Fruit fly (Drosophila melanogaster) whole organism, embryonic: Measurements from ENCODE around the gene Qsox2.

Experiments used
- ATbp ChIP-seq: fragments of 200-800 bp; sonication (Bioruptor generic); optimal IDR thresholded peaks from 2 replicates; lab custom pipeline; 2017; ENCODE audit warnings: missing biosample characterization, mild to moderate bottlenecking, missing genetic modification characterization, missing genetic modification reagents
- Aef1 ChIP-seq: fragments of 200-800 bp; sonication (Bioruptor generic); IDR thresholded peaks from 3 replicates; pipeline ENCODE4 v1.3.6; 2022; ENCODE audit warnings: missing biosample characterization, missing genetic modification characterization
- CG10147 ChIP-seq: fragments of 200-800 bp; sonication (Bioruptor generic); optimal IDR thresholded peaks from 2 replicates; lab custom pipeline; 2019; ENCODE audit warnings: missing biosample characterization, mild to moderate bottlenecking, missing genetic modification characterization, moderate library complexity
- CG11398 ChIP-seq: fragments of 200-800 bp; sonication (Bioruptor generic); optimal IDR thresholded peaks from 2 replicates; lab custom pipeline; 2016; ENCODE audit warnings: missing biosample characterization, missing genetic modification characterization
- CG11456 ChIP-seq: fragments of 200-800 bp; sonication (Bioruptor generic); IDR thresholded peaks from 3 replicates; pipeline ENCODE4 v1.3.6; 2022; ENCODE audit warnings: missing biosample characterization, missing genetic modification characterization
- CG14860 ChIP-seq: fragments of 200-800 bp; sonication (Bioruptor generic); IDR thresholded peaks from 3 replicates; pipeline ENCODE4 v1.3.6; 2022; ENCODE audit warnings: missing biosample characterization, missing genetic modification characterization; ENCODE audit not compliant: partially characterized antibody
- CG15514 ChIP-seq: fragments of 200-800 bp; sonication (Bioruptor generic); optimal IDR thresholded peaks from 3 replicates; lab custom pipeline; 2017; ENCODE audit warnings: missing biosample characterization, missing genetic modification characterization, mild to moderate bottlenecking, moderate library complexity, missing genetic modification reagents
- CG1792 ChIP-seq: fragments of 200-800 bp; sonication (Bioruptor generic); optimal IDR thresholded peaks from 2 replicates; lab custom pipeline; 2016; ENCODE audit warnings: missing biosample characterization, missing genetic modification characterization
- CG1832 ChIP-seq: fragments of 200-800 bp; sonication (Bioruptor generic); optimal IDR thresholded peaks from 2 replicates; lab custom pipeline; 2017; ENCODE audit warnings: missing biosample characterization, mild to moderate bottlenecking, missing genetic modification characterization, inconsistent platforms
- CG18764 ChIP-seq: fragments of 200-800 bp; sonication (Bioruptor generic); optimal IDR thresholded peaks from 3 replicates; lab custom pipeline; 2016; ENCODE audit warnings: missing biosample characterization, missing genetic modification characterization
- CG3065 ChIP-seq: fragments of 200-800 bp; sonication (Bioruptor generic); optimal IDR thresholded peaks from 2 replicates; lab custom pipeline; 2016; ENCODE audit warnings: missing biosample characterization, missing genetic modification characterization
- CG3163 ChIP-seq: fragments of 200-800 bp; sonication (Bioruptor generic); optimal IDR thresholded peaks from 3 replicates; lab custom pipeline; 2016; ENCODE audit warnings: missing biosample characterization, missing genetic modification characterization
- CG32532 ChIP-seq: fragments of 200-800 bp; sonication (Bioruptor generic); IDR thresholded peaks from 2 replicates; pipeline ENCODE4 v1.3.6; 2022; ENCODE audit warnings: missing biosample characterization, missing genetic modification characterization
- CG3726 ChIP-seq: fragments of 200-800 bp; sonication (Bioruptor generic); IDR thresholded peaks from 3 replicates; pipeline ENCODE4, ENCODE4 v1.3.6; 2022; ENCODE audit warnings: missing biosample characterization, missing genetic modification characterization
- CG4854 ChIP-seq: fragments of 200-800 bp; sonication (Bioruptor generic); optimal IDR thresholded peaks from 2 replicates; lab custom pipeline; 2016; ENCODE audit warnings: missing biosample characterization, missing genetic modification characterization, inconsistent platforms
- CG6254 ChIP-seq: fragments of 200-800 bp; sonication (Bioruptor generic); optimal IDR thresholded peaks from 3 replicates; lab custom pipeline; 2017; ENCODE audit warnings: mild to moderate bottlenecking, missing biosample characterization, missing genetic modification reagents, missing genetic modification characterization
- CG6689 ChIP-seq: fragments of 200-800 bp; sonication (Bioruptor generic); IDR thresholded peaks from 2 replicates; pipeline ENCODE4 v1.3.6; 2022; ENCODE audit warnings: missing biosample characterization, missing genetic modification characterization
- CG7271 ChIP-seq: fragments of 200-800 bp; sonication (Bioruptor generic); optimal IDR thresholded peaks from 2 replicates; lab custom pipeline; 2018; ENCODE audit warnings: missing biosample characterization, mild to moderate bottlenecking, missing genetic modification characterization, moderate library complexity
- CG9727 ChIP-seq: fragments of 200-800 bp; sonication (Bioruptor generic); optimal IDR thresholded peaks from 3 replicates; lab custom pipeline; 2017; ENCODE audit warnings: missing biosample characterization, mild to moderate bottlenecking, missing genetic modification characterization
- Doc2 ChIP-seq: fragments of 200-800 bp; sonication (Bioruptor generic); IDR thresholded peaks from 2 replicates; pipeline ENCODE4 v1.3.6; 2022; ENCODE audit warnings: missing biosample characterization, missing genetic modification characterization
- Drgx ChIP-seq: fragments of 200-800 bp; sonication (Bioruptor generic); IDR thresholded peaks from 2 replicates; pipeline ENCODE4 v1.3.6; 2022; ENCODE audit warnings: missing biosample characterization, missing genetic modification characterization
- Ets97D ChIP-seq: fragments of 200-800 bp; sonication (Bioruptor generic); optimal IDR thresholded peaks from 3 replicates; lab custom pipeline; 2016; ENCODE audit warnings: missing biosample characterization, missing genetic modification characterization
- H15 ChIP-seq: fragments of 200-800 bp; sonication (Bioruptor generic); IDR thresholded peaks from 3 replicates; pipeline ENCODE4 v1.3.6; 2022; ENCODE audit warnings: missing biosample characterization, missing genetic modification characterization
- HLH3B ChIP-seq: fragments of 200-800 bp; sonication (Bioruptor generic); IDR thresholded peaks from 2 replicates; pipeline ENCODE4 v1.3.6; 2022; ENCODE audit warnings: missing biosample characterization, missing genetic modification characterization
- Hand ChIP-seq: fragments of 200-800 bp; sonication (Bioruptor generic); optimal IDR thresholded peaks from 2 replicates; lab custom pipeline; 2017; ENCODE audit warnings: mild to moderate bottlenecking, missing biosample characterization, missing genetic modification reagents, missing genetic modification characterization
- HmgD ChIP-seq: fragments of 200-800 bp; sonication (Bioruptor generic); optimal IDR thresholded peaks from 3 replicates; lab custom pipeline; 2016; ENCODE audit warnings: missing biosample characterization, missing genetic modification characterization
- Lim3 ChIP-seq: fragments of 200-800 bp; sonication (Bioruptor generic); IDR thresholded peaks from 2 replicates; pipeline ENCODE4 v1.3.6; 2022; ENCODE audit warnings: missing biosample characterization, missing genetic modification characterization
- MESR4 ChIP-seq: fragments of 200-800 bp; sonication (Bioruptor generic); optimal IDR thresholded peaks from 2 replicates; lab custom pipeline; 2018; ENCODE audit warnings: missing biosample characterization, mild to moderate bottlenecking, missing genetic modification characterization, moderate library complexity
- Mrtf ChIP-seq: fragments of 200-800 bp; sonication (Bioruptor generic); IDR thresholded peaks from 3 replicates; pipeline ENCODE4 v1.3.6; 2022; ENCODE audit warnings: missing biosample characterization, missing genetic modification characterization
- Neu2 ChIP-seq: fragments of 200-800 bp; sonication (Bioruptor generic); optimal IDR thresholded peaks from 3 replicates; lab custom pipeline; 2016; ENCODE audit warnings: missing biosample characterization, missing genetic modification characterization, borderline replicate concordance
- Nf-YB ChIP-seq: fragments of 200-800 bp; sonication (Bioruptor generic); optimal IDR thresholded peaks from 3 replicates; lab custom pipeline; 2019; ENCODE audit warnings: missing biosample characterization, mild to moderate bottlenecking, missing genetic modification characterization, moderate library complexity
- Ravus ChIP-seq: fragments of 200-800 bp; sonication (Bioruptor generic); IDR thresholded peaks from 2 replicates; pipeline ENCODE4 v1.3.6; 2022; ENCODE audit warnings: missing biosample characterization, missing genetic modification characterization
- Usf ChIP-seq: fragments of 200-800 bp; sonication (Bioruptor generic); optimal IDR thresholded peaks from 2 replicates; lab custom pipeline; 2017; ENCODE audit warnings: missing genotype, missing biosample characterization, missing genetic modification characterization
- Vsx1 ChIP-seq: fragments of 200-800 bp; sonication (Bioruptor generic); optimal IDR thresholded peaks from 2 replicates; lab custom pipeline; 2017; ENCODE audit warnings: missing biosample characterization, mild to moderate bottlenecking, missing genetic modification characterization, missing genetic modification reagents
- croc ChIP-seq: fragments of 200-800 bp; sonication (Bioruptor generic); conservative IDR thresholded peaks from 3 replicates; pipeline ENCODE4 v1.3.6; 2022; ENCODE audit warnings: missing biosample characterization, missing genetic modification characterization
- crp ChIP-seq, 2 experiments: fragments of 200-800 bp; sonication (Bioruptor generic); optimal IDR thresholded peaks; 2 replicates in 1 of 2; 3 replicates in 1 of 2; lab custom pipeline; 2017; ENCODE audit warnings: missing biosample characterization in 2 of 2, missing genetic modification characterization in 2 of 2, mild to moderate bottlenecking in 1 of 2, moderate library complexity in 1 of 2
- da ChIP-seq: fragments of 200-800 bp; sonication (Bioruptor generic); optimal IDR thresholded peaks from 2 replicates; lab custom pipeline; 2016; ENCODE audit warnings: missing biosample characterization, missing genetic modification characterization
- dan ChIP-seq: fragments of 200-800 bp; sonication (Bioruptor generic); IDR thresholded peaks from 2 replicates; pipeline ENCODE4 v1.3.6; 2022; ENCODE audit warnings: missing biosample characterization, missing genetic modification characterization
- dysf ChIP-seq: fragments of 200-800 bp; sonication (Bioruptor generic); IDR thresholded peaks from 3 replicates; pipeline ENCODE4 v1.3.6; 2022; ENCODE audit warnings: missing biosample characterization, missing genetic modification characterization
- ftz-f1 ChIP-seq: fragments of 200-800 bp; sonication (Bioruptor generic); optimal IDR thresholded peaks from 2 replicates; lab custom pipeline; 2016; ENCODE audit warnings: missing biosample characterization, missing genetic modification characterization
- ind ChIP-seq: fragments of 200-800 bp; sonication (Bioruptor generic); optimal IDR thresholded peaks from 3 replicates; lab custom pipeline; 2016; ENCODE audit warnings: missing biosample characterization, missing genetic modification characterization
- lbe ChIP-seq: fragments of 200-800 bp; sonication (Bioruptor generic); optimal IDR thresholded peaks from 2 replicates; lab custom pipeline; 2016; ENCODE audit warnings: missing biosample characterization, mild to moderate bottlenecking, missing genetic modification characterization
- nom ChIP-seq: fragments of 200-800 bp; sonication (Bioruptor generic); optimal IDR thresholded peaks from 2 replicates; lab custom pipeline; 2017; ENCODE audit warnings: missing biosample characterization, missing genetic modification characterization, mild to moderate bottlenecking, moderate library complexity, missing genetic modification reagents
- pros ChIP-seq: fragments of 200-800 bp; sonication (Bioruptor generic); optimal IDR thresholded peaks from 3 replicates; lab custom pipeline; 2019; ENCODE audit warnings: missing biosample characterization, mild to moderate bottlenecking, missing genetic modification characterization, moderate library complexity
- sd ChIP-seq: fragments of 200-800 bp; sonication (Bioruptor generic); optimal IDR thresholded peaks from 3 replicates; lab custom pipeline; 2018; ENCODE audit warnings: missing biosample characterization, mild to moderate bottlenecking, missing genetic modification characterization, moderate library complexity
- sens ChIP-seq: fragments of 200-800 bp; sonication (Bioruptor generic); peaks from one replicate; lab custom pipeline; 2016; ENCODE audit warnings: missing biosample characterization, missing genetic modification characterization
- tna ChIP-seq: fragments of 200-800 bp; sonication (Bioruptor generic); IDR thresholded peaks from 2 replicates; pipeline ENCODE4 v1.3.6; 2022; ENCODE audit warnings: missing biosample characterization, missing genetic modification characterization; ENCODE audit not compliant: partially characterized antibody
- trem ChIP-seq: fragments of 200-800 bp; optimal IDR thresholded peaks from 3 replicates; lab custom pipeline; 2019; ENCODE audit warnings: missing biosample characterization, mild to moderate bottlenecking, missing genetic modification characterization, moderate library complexity
- unpg ChIP-seq: fragments of 200-800 bp; sonication (Bioruptor generic); optimal IDR thresholded peaks from 3 replicates; lab custom pipeline; 2018; ENCODE audit warnings: missing biosample characterization, mild to moderate bottlenecking, missing genetic modification characterization, moderate library complexity
- vvl ChIP-seq: fragments of 200-800 bp; sonication (Bioruptor generic); IDR thresholded peaks from 2 replicates; pipeline ENCODE4 v1.3.6; 2022; ENCODE audit warnings: missing biosample characterization, missing genetic modification characterization
- z ChIP-seq: fragments of 200-800 bp; sonication (Bioruptor generic); IDR thresholded peaks from 3 replicates; pipeline ENCODE4 v1.3.6; 2022; ENCODE audit warnings: missing biosample characterization, missing genetic modification characterization

The Qsox2 gene

dm6 chr3R:21874982-21875466, 38.5 kb upstream of the Qsox2 start, which contains the start of gene CG6656 (continued):
- TF ChIP-seq z (GFP tag; lab: Robert Waterston, UW) (no peak), Ravus (no peak), Hand (no peak), Aef1 (GFP tag; lab: Robert Waterston, UW) (no peak), nom (GFP tag; lab: Kevin White, UChicago) (peak; percentile 33), dan (GFP tag; lab: Robert Waterston, UW) (no peak), CG7271 (tag; lab: Kevin White, UChicago) (no peak), crp (GFP tag; optimal IDR thresholded peaks at IDR 0.05; lab: Kevin White, UChicago) (no peak), lbe (GFP tag; lab: Kevin White, UChicago) (peak; percentile 67), Drgx (GFP tag; lab: Robert Waterston, UW) (peak; percentile 49; the same call in 1 of the 2 replicates), CG10147 (no peak), pros (GFP tag; lab: Kevin White, UChicago) (no peak), HmgD (no peak), Doc2 (GFP tag; lab: Robert Waterston, UW) (no peak), CG14860 (GFP tag; lab: Robert Waterston, UW) (0 out of 3 replicates have a peak, but pooled peaks have one; percentile 28), HLH3B (GFP tag; lab: Robert Waterston, UW) (no peak), Usf (GFP tag; lab: Kevin White, UChicago) (no peak), Ets97D (GFP tag; lab: Kevin White, UChicago) (no peak), CG6254 (GFP tag; lab: Kevin White, UChicago) (no peak), Lim3 (GFP tag; lab: Robert Waterston, UW) (no peak), CG3065 (GFP tag; lab: Kevin White, UChicago) (no peak), unpg (GFP tag; lab: Kevin White, UChicago) (no peak), CG15514 (peak; percentile 45), MESR4 (no peak), CG1832 (GFP tag; lab: Kevin White, UChicago) (peak; percentile 83), CG9727 (GFP tag; lab: Kevin White, UChicago) (no peak), Neu2 (GFP tag; lab: Kevin White, UChicago) (no peak), sd (tag; lab: Kevin White, UChicago) (no peak), CG1792 (GFP tag; lab: Kevin White, UChicago) (no peak), tna (GFP tag; lab: Robert Waterston, UW) (no peak), ind (GFP tag; lab: Kevin White, UChicago) (no peak), CG3163 (GFP tag; lab: Kevin White, UChicago) (no peak), Nf-YB (GFP tag; lab: Kevin White, UChicago) (no peak), trem (tag; lab: Kevin White, UChicago) (no peak), croc (GFP tag; lab: Robert Waterston, UW) (no peak), Mrtf (GFP tag; lab: Robert Waterston, UW) (no peak), CG6689 (GFP tag; lab: Robert Waterston, UW) (no peak), da (no peak), vvl (GFP tag; lab: Robert Waterston, UW) (peak; percentile 72; the same call in 1 of the 2 replicates), ftz-f1 (peak; percentile 34), CG32532 (peak; percentile 57; the same call in 1 of the 2 replicates), Vsx1 (GFP tag; lab: Kevin White, UChicago) (no peak), CG4854 (no peak), CG3726 (no peak), CG11456 (GFP tag; lab: Robert Waterston, UW) (no peak), H15 (GFP tag; lab: Robert Waterston, UW) (no peak), CG18764 (GFP tag; lab: Kevin White, UChicago) (no peak), ATbp (no peak), sens (GFP tag; lab: Kevin White, UChicago) (peak; percentile 79), CG11398 (GFP tag; lab: Kevin White, UChicago) (no peak), dysf (GFP tag; lab: Robert Waterston, UW) (no peak)
